Worm (Caenorhabditis elegans) whole organism, late embryonic: ENCODE data around the gene zyg-9.

Experiments
- F13H6.1 ChIP-seq: sonication (generic microtip); optimal IDR thresholded peaks from 2 replicates; lab custom pipeline; 2016; ENCODE audit warnings: missing genetic modification characterization, missing compliant biosample characterization
- K02D7.2 ChIP-seq: sonication (generic microtip); optimal IDR thresholded peaks from 2 replicates; lab custom pipeline; 2017; ENCODE audit warnings: mild to moderate bottlenecking, missing genetic modification characterization, missing compliant biosample characterization
- T23F11.4 ChIP-seq: fragments of 200-800 bp; sonication (Bioruptor generic); optimal IDR thresholded peaks from 2 replicates; lab custom pipeline; 2018; ENCODE audit warnings: mild to moderate bottlenecking, missing genetic modification characterization, missing compliant biosample characterization
- ceh-14 ChIP-seq: sonication (generic microtip); optimal IDR thresholded peaks from 2 replicates; lab custom pipeline; 2016; ENCODE audit warnings: missing genotype, missing genetic modification characterization, missing compliant biosample characterization
- ceh-18 ChIP-seq: sonication (generic microtip); optimal IDR thresholded peaks from 2 replicates; lab custom pipeline; 2016; ENCODE audit warnings: missing genetic modification characterization, missing compliant biosample characterization
- ceh-24 ChIP-seq: sonication (generic microtip); optimal IDR thresholded peaks from 2 replicates; lab custom pipeline; 2016; ENCODE audit warnings: mild to moderate bottlenecking, missing genetic modification characterization, missing compliant biosample characterization
- ceh-34 ChIP-seq: sonication (generic microtip); optimal IDR thresholded peaks from 2 replicates; lab custom pipeline; 2016; ENCODE audit warnings: mild to moderate bottlenecking, missing genetic modification characterization, missing compliant biosample characterization
- ceh-45 ChIP-seq: fragments of 200-800 bp; sonication (Bioruptor generic); IDR thresholded peaks from 2 replicates; pipeline ENCODE4 v1.3.6; 2022; ENCODE audit warnings: missing genetic modification reagents, missing genetic modification characterization, missing compliant biosample characterization
- ceh-48 ChIP-seq: sonication (generic microtip); optimal IDR thresholded peaks from 2 replicates; lab custom pipeline; 2016; ENCODE audit warnings: missing genetic modification characterization, inconsistent platforms, missing compliant biosample characterization
- ceh-6 ChIP-seq: fragments of 200-800 bp; sonication (Bioruptor generic); optimal IDR thresholded peaks from 2 replicates; lab custom pipeline; 2018; ENCODE audit warnings: mild to moderate bottlenecking, missing genetic modification characterization, missing compliant biosample characterization
- ceh-9 ChIP-seq: sonication (generic microtip); optimal IDR thresholded peaks from 2 replicates; lab custom pipeline; 2016; ENCODE audit warnings: mild to moderate bottlenecking, missing genetic modification characterization, inconsistent platforms, missing compliant biosample characterization
- dmd-4 ChIP-seq: sonication (generic microtip); optimal IDR thresholded peaks from 2 replicates; lab custom pipeline; 2016; ENCODE audit warnings: borderline replicate concordance, missing genetic modification characterization, missing compliant biosample characterization
- dve-1 ChIP-seq: sonication (generic microtip); optimal IDR thresholded peaks from 2 replicates; lab custom pipeline; 2017; ENCODE audit warnings: antibody characterized with exemption, mild to moderate bottlenecking, missing genetic modification characterization, missing compliant biosample characterization
- eyg-1 ChIP-seq: sonication (generic microtip); optimal IDR thresholded peaks from 2 replicates; lab custom pipeline; 2016; ENCODE audit warnings: missing genotype, missing genetic modification characterization, missing compliant biosample characterization
- fax-1 ChIP-seq: sonication (generic microtip); optimal IDR thresholded peaks from 2 replicates; lab custom pipeline; 2016; ENCODE audit warnings: missing genotype, missing genetic modification characterization, missing compliant biosample characterization
- gmeb-2 ChIP-seq: sonication (generic microtip); optimal IDR thresholded peaks from 2 replicates; lab custom pipeline; 2016; ENCODE audit warnings: missing genetic modification characterization, inconsistent platforms, missing compliant biosample characterization
- hlh-15 ChIP-seq: sonication (generic microtip); optimal IDR thresholded peaks from 2 replicates; lab custom pipeline; 2016; ENCODE audit warnings: missing genetic modification characterization, missing compliant biosample characterization
- hlh-30 ChIP-seq: sonication (generic microtip); optimal IDR thresholded peaks from 2 replicates; lab custom pipeline; 2017; ENCODE audit warnings: antibody characterized with exemption, missing genetic modification characterization, missing compliant biosample characterization; ENCODE audit not compliant: insufficient read depth
- hlh-8 ChIP-seq: sonication (generic microtip); optimal IDR thresholded peaks from 2 replicates; lab custom pipeline; 2016; ENCODE audit warnings: missing genotype, missing genetic modification characterization, missing compliant biosample characterization
- lim-6 ChIP-seq: sonication (generic microtip); optimal IDR thresholded peaks from 2 replicates; lab custom pipeline; 2016; ENCODE audit warnings: missing genetic modification characterization, missing compliant biosample characterization
- lin-11 ChIP-seq: fragments of 200-800 bp; sonication (Bioruptor generic); optimal IDR thresholded peaks from 2 replicates; lab custom pipeline; 2018; ENCODE audit warnings: mild to moderate bottlenecking, missing genetic modification characterization, missing compliant biosample characterization
- nhr-11 ChIP-seq: fragments of 150-350 bp; optimal IDR thresholded peaks from 2 replicates; lab custom pipeline; 2014; ENCODE audit warnings: missing biosample characterization, missing genetic modification characterization
- nhr-232 ChIP-seq: sonication (generic microtip); optimal IDR thresholded peaks from 2 replicates; lab custom pipeline; 2016; ENCODE audit warnings: missing genetic modification characterization, missing compliant biosample characterization
- odd-2 ChIP-seq: sonication (generic microtip); optimal IDR thresholded peaks from 2 replicates; lab custom pipeline; 2017; ENCODE audit warnings: antibody characterized with exemption, mild to moderate bottlenecking, missing genetic modification characterization, missing compliant biosample characterization
- pax-1 ChIP-seq: fragments of 150-350 bp; optimal IDR thresholded peaks from 2 replicates; lab custom pipeline; 2014; ENCODE audit warnings: missing biosample characterization, missing genetic modification characterization
- pha-2 ChIP-seq: sonication (generic microtip); optimal IDR thresholded peaks from 2 replicates; lab custom pipeline; 2017; ENCODE audit warnings: mild to moderate bottlenecking, missing genetic modification characterization, missing compliant biosample characterization
- pqm-1 ChIP-seq: sonication (generic microtip); optimal IDR thresholded peaks from 2 replicates; lab custom pipeline; 2016; ENCODE audit warnings: missing genetic modification characterization, missing compliant biosample characterization
- pros-1 ChIP-seq: fragments of 150-350 bp; optimal IDR thresholded peaks from 2 replicates; lab custom pipeline; 2014; ENCODE audit warnings: missing biosample characterization, missing genetic modification reagents, missing genetic modification characterization
- ref-2 ChIP-seq: sonication (generic microtip); optimal IDR thresholded peaks from 2 replicates; lab custom pipeline; 2016; ENCODE audit warnings: missing genetic modification characterization, missing compliant biosample characterization
- rnt-1 ChIP-seq: sonication (generic microtip); optimal IDR thresholded peaks from 2 replicates; lab custom pipeline; 2016; ENCODE audit warnings: missing genetic modification characterization, missing compliant biosample characterization
- syd-9 ChIP-seq: sonication (generic microtip); optimal IDR thresholded peaks from 2 replicates; lab custom pipeline; 2016; ENCODE audit warnings: mild to moderate bottlenecking, missing genetic modification characterization, moderate library complexity, missing compliant biosample characterization
- unc-86 ChIP-seq: sonication (generic microtip); optimal IDR thresholded peaks from 2 replicates; lab custom pipeline; 2016; ENCODE audit warnings: missing genetic modification characterization, missing compliant biosample characterization

zyg-9 gene

ce11 chrII:8428947-8429919 is 28.4 kb upstream of the zyg-9 start:
- TF ChIP-seq syd-9, result no peak

- TF ChIP-seq pax-1, result no peak
- TF ChIP-seq dmd-4 (tag; lab: Kevin White, UChicago), result no peak
- TF ChIP-seq ceh-24 (tag; lab: Kevin White, UChicago), result no peak
- no peak for TF ChIP-seq hlh-15 (tag; lab: Kevin White, UChicago)
- TF ChIP-seq pha-2 (tag; lab: Kevin White, UChicago), result no peak
- TF ChIP-seq K02D7.2 (tag; lab: Kevin White, UChicago), result no peak
- no peak for TF ChIP-seq ceh-9
- TF ChIP-seq ceh-34 (tag; lab: Kevin White, UChicago), result no peak
- no peak for TF ChIP-seq lim-6 (tag; lab: Kevin White, UChicago)
- no peak for TF ChIP-seq lin-11 (tag; lab: Kevin White, UChicago)
- no peak for TF ChIP-seq nhr-232 (tag; lab: Kevin White, UChicago)
- TF ChIP-seq ceh-6, result no peak
- no peak for TF ChIP-seq ref-2
- TF ChIP-seq dve-1 (tag; lab: Kevin White, UChicago), result no peak
- no peak for TF ChIP-seq ceh-18 (tag; lab: Kevin White, UChicago)
- no peak for TF ChIP-seq F13H6.1
- no peak for TF ChIP-seq unc-86 (tag; lab: Kevin White, UChicago)
- TF ChIP-seq ceh-48 (tag; lab: Kevin White, UChicago), result no peak
- TF ChIP-seq, all 69 proteins: peak for 0
These were observed 25.7 kb upstream of the zyg-9 start, which contains the start of gene acp-2 for ce11 chrII:8431954-8432353. acp-2 (minus strand) TSS chrII:8432054.

ce11 chrII:8435005-8435404 is 22.6 kb upstream of the zyg-9 start, which contains the start of gene acp-4:
acp-4 (minus strand) TSS chrII:8435105.
- TF ChIP-seq ceh-14 (tag; lab: Kevin White, UChicago) (no peak), syd-9 (no peak), gmeb-2 (tag; lab: Kevin White, UChicago) (no peak), hlh-15 (tag; lab: Kevin White, UChicago) (no peak)

- TF ChIP-seq hlh-30 (tag; lab: Kevin White, UChicago) (no peak), ceh-14 (tag; lab: Kevin White, UChicago) (no peak), rnt-1 (tag; lab: Kevin White, UChicago) (no peak), ceh-6 (no peak), ceh-9 (no peak), odd-2 (tag; lab: Kevin White, UChicago) (no peak), hlh-8 (tag; lab: Kevin White, UChicago) (no peak), lin-11 (tag; lab: Kevin White, UChicago) (no peak)
These were observed 20.6 kb upstream of the zyg-9 start, which contains the start of gene acp-3 for ce11 chrII:8437035-8437434. acp-3 (minus strand) TSS chrII:8437135.

ce11 chrII:8438791-8439287 is 18.8 kb upstream of the zyg-9 start, which contains the start of gene lips-10:
lips-10 (plus strand) TSS chrII:8439168.
- TF ChIP-seq fax-1 (tag; lab: Kevin White, UChicago), result no peak
- TF ChIP-seq ceh-45 (GFP tag; lab: Robert Waterston, UW), result no peak
- TF ChIP-seq pqm-1 (tag; lab: Kevin White, UChicago), result no peak
- TF ChIP-seq ceh-9, result no peak
- TF ChIP-seq nhr-11 (tag; lab: Kevin White, UChicago), result no peak
- TF ChIP-seq T23F11.4 (GFP tag; lab: Kevin White, UChicago), result no peak
- TF ChIP-seq odd-2 (tag; lab: Kevin White, UChicago), result no peak
- TF ChIP-seq pros-1, result no peak
- TF ChIP-seq unc-86 (tag; lab: Kevin White, UChicago), result no peak
- no peak for TF ChIP-seq K02D7.2 (tag; lab: Kevin White, UChicago)
- no peak for TF ChIP-seq dmd-4 (tag; lab: Kevin White, UChicago)
- TF ChIP-seq eyg-1 (tag; lab: Kevin White, UChicago), result no peak
- no peak for TF ChIP-seq gmeb-2 (tag; lab: Kevin White, UChicago)
- no peak for TF ChIP-seq lim-6 (tag; lab: Kevin White, UChicago)
- TF ChIP-seq ceh-6, result no peak
- no peak for TF ChIP-seq F13H6.1
